Fruit fly (Drosophila melanogaster): ENCODE measurements around the gene sta.
A peak's percentile ranks its signal among the peaks of the same experiment; 100 is the strongest.

The sta gene

dm6 chrX:1476848-1477247 lies 6.4 kb downstream of the sta start, which contains the start of the genes Rab27 and mei-38 (continued):
- peak; percentile 54 for TF ChIP-seq Ets97D (GFP tag; optimal IDR thresholded peaks at IDR 0.05)
- TF ChIP-seq nerfin-2 (GFP tag; IDR thresholded peaks at IDR 0.05; ENCODE audit: partially characterized antibody) = 0 out of 2 replicates have a peak, but pooled peaks have one; percentile 29
- TF ChIP-seq Med (GFP tag) = peak; percentile 76
- TF ChIP-seq maf-S (GFP tag; optimal IDR thresholded peaks at IDR 0.05) = no peak
- no peak for TF ChIP-seq CG8359 (GFP tag; optimal IDR thresholded peaks at IDR 0.05; ENCODE audit: borderline replicate concordance)
- no peak for TF ChIP-seq lov (optimal IDR thresholded peaks at IDR 0.05)
- no peak for TF ChIP-seq lov (GFP tag; IDR thresholded peaks at IDR 0.05)
- peak; percentile 40 to 56 for TF ChIP-seq dpn (GFP tag; optimal IDR thresholded peaks at IDR 0.05)
- TF ChIP-seq her (GFP tag; optimal IDR thresholded peaks at IDR 0.05) = peak; percentile 54
- TF ChIP-seq grau (tag; optimal IDR thresholded peaks at IDR 0.05) = no peak
- TF ChIP-seq pzg (GFP tag; optimal IDR thresholded peaks at IDR 0.05) = peak; percentile 70
- peak; percentile 23 for TF ChIP-seq stwl (tag; optimal IDR thresholded peaks at IDR 0.05)
- TF ChIP-seq CG10366 (GFP tag; IDR thresholded peaks at IDR 0.05) = no peak
- no peak for TF ChIP-seq CG8089 (GFP tag; optimal IDR thresholded peaks at IDR 0.05)
- TF ChIP-seq CG8478 (optimal IDR thresholded peaks at IDR 0.05) = no peak
- 0 out of 4 replicates have a peak, but pooled peaks have one; percentile 61 for TF ChIP-seq chinmo (GFP tag; IDR thresholded peaks at IDR 0.05; ENCODE audit: partially characterized antibody)
- TF ChIP-seq CG1529 (GFP tag; optimal IDR thresholded peaks at IDR 0.05) = no peak
- peak; percentile 52 for TF ChIP-seq CG3847 (GFP tag; IDR thresholded peaks at IDR 0.05)
- no peak for TF ChIP-seq croc (GFP tag; conservative IDR thresholded peaks at IDR 0.05)
- TF ChIP-seq Blimp-1 (GFP tag; optimal IDR thresholded peaks at IDR 0.05) = no peak
- TF ChIP-seq CG2116 (GFP tag; optimal IDR thresholded peaks at IDR 0.05) = peak; percentile 69
- no peak for TF ChIP-seq CG15696 (tag; optimal IDR thresholded peaks at IDR 0.05)
- no peak for TF ChIP-seq CG43689 (GFP tag; IDR thresholded peaks at IDR 0.05)
- TF ChIP-seq CG4424 (GFP tag; optimal IDR thresholded peaks at IDR 0.05) = peak; percentile 7
- TF ChIP-seq CG5953 (GFP tag; IDR thresholded peaks at IDR 0.05) = no peak
- TF ChIP-seq CG7556 (GFP tag; optimal IDR thresholded peaks at IDR 0.05) = no peak
- TF ChIP-seq CG6813 (GFP tag; optimal IDR thresholded peaks at IDR 0.05) = no peak
- TF ChIP-seq tll (GFP tag; optimal IDR thresholded peaks at IDR 0.05) = no peak
- 0 out of 2 replicates have a peak, but pooled peaks have one; percentile 11 for TF ChIP-seq Ptx1 (GFP tag; IDR thresholded peaks at IDR 0.05)
- TF ChIP-seq p53 (GFP tag; optimal IDR thresholded peaks at IDR 0.05) = no peak
- TF ChIP-seq Doc2 (GFP tag; IDR thresholded peaks at IDR 0.05) = no peak
- no peak for TF ChIP-seq Oli (tag; optimal IDR thresholded peaks at IDR 0.05)
- TF ChIP-seq Sin3A (optimal IDR thresholded peaks at IDR 0.05) = peak; percentile 59
- TF ChIP-seq Bgb (GFP tag; IDR thresholded peaks at IDR 0.05; ENCODE audit: partially characterized antibody) = peak; percentile 75
- no peak for TF ChIP-seq Meics (GFP tag; optimal IDR thresholded peaks at IDR 0.05)
- peak; percentile 17 for TF ChIP-seq CG12155 (GFP tag; optimal IDR thresholded peaks at IDR 0.05)
- TF ChIP-seq CG13775 (GFP tag; optimal IDR thresholded peaks at IDR 0.05) = no peak
- peak; percentile 22 for TF ChIP-seq caup (GFP tag; optimal IDR thresholded peaks at IDR 0.05; ENCODE audit: severe bottlenecking)
- no peak for TF ChIP-seq CG6854 (GFP tag; optimal IDR thresholded peaks at IDR 0.05)
- peak; percentile 17 for TF ChIP-seq mam (GFP tag; optimal IDR thresholded peaks at IDR 0.05)
- TF ChIP-seq knrl (GFP tag; IDR thresholded peaks at IDR 0.05; ENCODE audit: partially characterized antibody) = peak; percentile 60; the same call in 2 of the 3 replicates
- no peak for TF ChIP-seq CG12769 (tag; optimal IDR thresholded peaks at IDR 0.05)
- peak; percentile 3 for TF ChIP-seq fu2 (GFP tag; optimal IDR thresholded peaks at IDR 0.05)
- TF ChIP-seq repo (GFP tag; optimal IDR thresholded peaks at IDR 0.05) = peak; percentile 5
- TF ChIP-seq lmd (GFP tag; IDR thresholded peaks at IDR 0.05) = no peak
- TF ChIP-seq CG17912 (GFP tag; optimal IDR thresholded peaks at IDR 0.05) = no peak
- peak; percentile 54 for TF ChIP-seq HLH54F (GFP tag; optimal IDR thresholded peaks at IDR 0.05)
- no peak for TF ChIP-seq gcm2 (GFP tag; optimal IDR thresholded peaks at IDR 0.05)
- peak; percentile 34 for TF ChIP-seq HmgD (GFP tag; optimal IDR thresholded peaks at IDR 0.05)
- peak; percentile 62 for TF ChIP-seq CG15514 (GFP tag; optimal IDR thresholded peaks at IDR 0.05)
- TF ChIP-seq bcd (GFP tag; optimal IDR thresholded peaks at IDR 0.05) = no peak
